Fruit fly (Drosophila melanogaster) Kc167 (cell line): ENCODE data around the gene CG14304.

Experiments
- Myc ChIP-seq: fragments of >200 bp; optimal IDR thresholded peaks from 2 replicates; lab custom pipeline; 2017; ENCODE audit warnings: missing external identifiers
- Sin3A ChIP-seq: fragments of >200 bp; optimal IDR thresholded peaks from 2 replicates; lab custom pipeline; 2018; ENCODE audit warnings: missing external identifiers
- h ChIP-seq: fragments of >200 bp; optimal IDR thresholded peaks from 3 replicates; lab custom pipeline; 2018; ENCODE audit warnings: missing external identifiers
- insv ChIP-seq: fragments of >200 bp; optimal IDR thresholded peaks from 3 replicates; lab custom pipeline; 2018; ENCODE audit warnings: missing external identifiers
- psq ChIP-seq: fragments of >200 bp; optimal IDR thresholded peaks from 2 replicates; lab custom pipeline; 2017; ENCODE audit warnings: missing external identifiers
- ttk ChIP-seq: sonication (Bioruptor generic); optimal IDR thresholded peaks from 2 replicates; lab custom pipeline; 2017; ENCODE audit warnings: missing external identifiers

CG14304 gene

dm6 chr3R:18546159-18546558, 75.0 kb downstream of the CG14304 start:
- no peak for TF ChIP-seq psq (lab: Kevin White, UChicago)
- TF ChIP-seq h, result no peak
- TF ChIP-seq Sin3A (lab: Kevin White, UChicago), result no peak
- TF ChIP-seq ttk (lab: Kevin White, UChicago), result no peak
- TF ChIP-seq Myc (lab: Kevin White, UChicago), result no peak
- TF ChIP-seq insv (lab: Kevin White, UChicago), result no peak

dm6 chr3R:18545486-18545885, 75.6 kb downstream of the CG14304 start, which contains the start of gene fru:
fru (minus strand) TSS chr3R:18545586.
- TF ChIP-seq ttk (lab: Kevin White, UChicago) (no peak), Sin3A (lab: Kevin White, UChicago) (no peak), Myc (lab: Kevin White, UChicago) (no peak), insv (lab: Kevin White, UChicago) (no peak), h (no peak), psq (lab: Kevin White, UChicago) (no peak)
